Fruit fly (Drosophila melanogaster): ENCODE measurements around the gene Elys.

Gene Elys

dm6 chrX:19665684-19666141 lies 13.6 kb downstream of the Elys start (continued):
- TF ChIP-seq CG7839 (tag; optimal IDR thresholded peaks at IDR 0.05) (peak; percentile 38), CG3726 (GFP tag; IDR thresholded peaks at IDR 0.05) (0 out of 3 replicates have a peak, but pooled peaks have one; percentile 39), lbe (GFP tag; optimal IDR thresholded peaks at IDR 0.05) (no peak), CG34376 (GFP tag; optimal IDR thresholded peaks at IDR 0.05) (peak; percentile 19), CG3065 (GFP tag; optimal IDR thresholded peaks at IDR 0.05) (no peak), Ets97D (GFP tag; optimal IDR thresholded peaks at IDR 0.05) (no peak), CG32532 (GFP tag; IDR thresholded peaks at IDR 0.05) (peak; percentile 78), esg (GFP tag; conservative IDR thresholded peaks at IDR 0.05) (no peak; the same call in 1 of the 2 replicates), H2.0 (GFP tag; IDR thresholded peaks at IDR 0.05) (peak; percentile 15; the same call in 1 of the 2 replicates), CG7271 (tag; optimal IDR thresholded peaks at IDR 0.05) (no peak), sd (tag; optimal IDR thresholded peaks at IDR 0.05) (no peak), CG12659 (GFP tag; optimal IDR thresholded peaks at IDR 0.05) (peak; percentile 3), klu (GFP tag; IDR thresholded peaks at IDR 0.05) (no peak; the same call in 1 of the 2 replicates), Six4 (GFP tag; optimal IDR thresholded peaks at IDR 0.05) (no peak), Hr51 (GFP tag; optimal IDR thresholded peaks at IDR 0.05) (no peak), CG15073 (GFP tag; optimal IDR thresholded peaks at IDR 0.05) (no peak), CG12744 (GFP tag; optimal IDR thresholded peaks at IDR 0.05) (peak; percentile 24), CG11398 (GFP tag; optimal IDR thresholded peaks at IDR 0.05) (no peak), Lpt (GFP tag; optimal IDR thresholded peaks at IDR 0.05) (no peak), CG15696 (tag; optimal IDR thresholded peaks at IDR 0.05) (no peak), Nf-YC (tag; optimal IDR thresholded peaks at IDR 0.05) (no peak), Spps (tag; optimal IDR thresholded peaks at IDR 0.05) (no peak), luna (GFP tag; optimal IDR thresholded peaks at IDR 0.05) (no peak), CG31365 (tag; optimal IDR thresholded peaks at IDR 0.05) (no peak), CG11723 (GFP tag; optimal IDR thresholded peaks at IDR 0.05) (no peak), CG6791 (GFP tag; IDR thresholded peaks at IDR 0.05; ENCODE audit: partially characterized antibody) (peak; percentile 71), stwl (tag; optimal IDR thresholded peaks at IDR 0.05) (no peak), CG17186 (GFP tag; optimal IDR thresholded peaks at IDR 0.05) (no peak), chn (GFP tag; optimal IDR thresholded peaks at IDR 0.05) (no peak), chinmo (GFP tag; IDR thresholded peaks at IDR 0.05; ENCODE audit: partially characterized antibody) (peak; percentile 88), Bdp1 (GFP tag; optimal IDR thresholded peaks at IDR 0.05) (no peak), Oli (tag; optimal IDR thresholded peaks at IDR 0.05) (no peak), CG2889 (GFP tag; IDR thresholded peaks at IDR 0.05) (peak; percentile 63; the same call in 1 of the 3 replicates), bbx (GFP tag; IDR thresholded peaks at IDR 0.05; ENCODE audit: partially characterized antibody) (peak; percentile 62), CG31388 (GFP tag; optimal IDR thresholded peaks at IDR 0.05) (no peak), gt (GFP tag; IDR thresholded peaks at IDR 0.05) (no peak), CG17328 (GFP tag; IDR thresholded peaks at IDR 0.05) (peak; percentile 24; the same call in 1 of the 2 replicates), p53 (GFP tag; optimal IDR thresholded peaks at IDR 0.05) (no peak), Sry-δ (GFP tag; optimal IDR thresholded peaks at IDR 0.05) (no peak), CG9797 (GFP tag; optimal IDR thresholded peaks at IDR 0.05) (no peak), Deaf1 (tag; optimal IDR thresholded peaks at IDR 0.05) (peak; percentile 43), pho (GFP tag; optimal IDR thresholded peaks at IDR 0.05) (no peak), pan (optimal IDR thresholded peaks at IDR 0.05) (no peak), pan (GFP tag; optimal IDR thresholded peaks at IDR 0.05 in 1 of 2, IDR thresholded peaks at IDR 0.05 in 1 of 2) (peak in 1 of 2 experiments; percentile 51), CG10543 (GFP tag; optimal IDR thresholded peaks at IDR 0.05) (no peak), ara (GFP tag; IDR thresholded peaks at IDR 0.05) (0 out of 2 replicates have a peak, but pooled peaks have one; percentile 29), CG3995 (GFP tag; optimal IDR thresholded peaks at IDR 0.05) (no peak), fd102C (GFP tag; optimal IDR thresholded peaks at IDR 0.05) (no peak), fu2 (GFP tag; optimal IDR thresholded peaks at IDR 0.05) (no peak), CG8944 (GFP tag; optimal IDR thresholded peaks at IDR 0.05) (peak; percentile 34)

Data from whole organism, embryonic.